Worm (Caenorhabditis elegans): Measurements from ENCODE around the gene srw-79.

The srw-79 gene

ce11 chrII:2962531-2963164, 16.1 kb downstream of the srw-79 start (continued):
- TF ChIP-seq hmg-1.1 (GFP tag; IDR thresholded peaks at IDR 0.05) (peak; percentile 55; the same call in 1 of the 2 replicates), hlh-11 (tag; optimal IDR thresholded peaks at IDR 0.05) (peak; percentile 18), fos-1 (tag; optimal IDR thresholded peaks at IDR 0.05) (no peak), vab-7 (GFP tag; IDR thresholded peaks at IDR 0.05) (no peak), lsy-2 (tag; optimal IDR thresholded peaks at IDR 0.05) (peak in 1 of 2 experiments; percentile 23), ZK546.5 (tag; optimal IDR thresholded peaks at IDR 0.05) (no peak), unc-62 (GFP tag; optimal IDR thresholded peaks at IDR 0.05 in 1 of 2) (no peak), unc-62 (tag; optimal IDR thresholded peaks at IDR 0.05) (no peak), lin-15B (tag; optimal IDR thresholded peaks at IDR 0.05) (no peak), aha-1 (tag) (peak; percentile 93), tag-97 (GFP tag; IDR thresholded peaks at IDR 0.05) (no peak), F37D6.2 (tag; optimal IDR thresholded peaks at IDR 0.05) (peak; percentile 23), egl-43 (GFP tag; IDR thresholded peaks at IDR 0.05) (0 out of 2 replicates have a peak, but pooled peaks have one; percentile 32), nhr-11 (tag; optimal IDR thresholded peaks at IDR 0.05) (no peak), duxl-1 (tag; optimal IDR thresholded peaks at IDR 0.05; ENCODE audit: poor library complexity) (no peak), nhr-237 (tag; optimal IDR thresholded peaks at IDR 0.05) (no peak), pqm-1 (tag; optimal IDR thresholded peaks at IDR 0.05) (no peak), sdz-12 (GFP tag; optimal IDR thresholded peaks at IDR 0.05) (no peak), F49E8.2 (tag; optimal IDR thresholded peaks at IDR 0.05; ENCODE audit: borderline replicate concordance) (no peak), mep-1 (tag; optimal IDR thresholded peaks at IDR 0.05) (no peak), nhr-111 (GFP tag; optimal IDR thresholded peaks at IDR 0.05) (no peak), nhr-42 (GFP tag; IDR thresholded peaks at IDR 0.05) (no peak)

- TF ChIP-seq aha-1 (tag): peak; percentile 91
- TF ChIP-seq T26A8.4 (GFP tag; IDR thresholded peaks at IDR 0.05): no peak
Observed at ce11 chrII:2963619-2964018, 17.1 kb downstream of the srw-79 start.

ce11 chrII:2965215-2965998, 18.9 kb downstream of the srw-79 start:
- TF ChIP-seq ceh-44 (GFP tag; IDR thresholded peaks at IDR 0.05) (no peak), aha-1 (tag) (peak; percentile 76), set-16 (GFP tag; IDR thresholded peaks at IDR 0.05) (0 out of 2 replicates have a peak, but pooled peaks have one; percentile 22), arid-1 (GFP tag; conservative IDR thresholded peaks at IDR 0.05) (0 out of 2 replicates have a peak, but pooled peaks have one; percentile 3)

- TF ChIP-seq unc-62 (GFP tag; optimal IDR thresholded peaks at IDR 0.05 in 1 of 2): peak in 1 of 2 experiments; percentile 61
- no peak for TF ChIP-seq unc-62 (tag; optimal IDR thresholded peaks at IDR 0.05)
- no peak for TF ChIP-seq ceh-28 (tag; optimal IDR thresholded peaks at IDR 0.05)
Observed at ce11 chrII:2966350-2966749, 19.8 kb downstream of the srw-79 start.

- TF ChIP-seq dve-1 (tag; optimal IDR thresholded peaks at IDR 0.05; ENCODE audit: insufficient read depth): peak; percentile 25
- peak; percentile 12 for TF ChIP-seq mep-1 (tag; optimal IDR thresholded peaks at IDR 0.05)
- no peak for TF ChIP-seq nhr-11 (tag; optimal IDR thresholded peaks at IDR 0.05)
- TF ChIP-seq pha-4 (GFP tag; IDR thresholded peaks at IDR 0.05): peak; percentile 29; the same call in 1 of the 2 replicates
- no peak for TF ChIP-seq pha-4 (tag; optimal IDR thresholded peaks at IDR 0.05)
- 0 out of 2 replicates have a peak, but pooled peaks have one; percentile 10 for TF ChIP-seq hmg-1.1 (GFP tag; IDR thresholded peaks at IDR 0.05)
Observed at ce11 chrII:2967064-2967463, 20.5 kb downstream of the srw-79 start.

Data from whole organism, L4 larva.